Fruit fly (Drosophila melanogaster) whole organism, adult: ENCODE measurements around the gene CG8925.

Source experiments
- CG11617 ChIP-seq: fragments of 200-800 bp; sonication (Bioruptor generic); optimal IDR thresholded peaks from 2 replicates; lab custom pipeline; 2017; ENCODE audit warnings: mild to moderate bottlenecking, missing biosample characterization, missing genetic modification reagents, missing genetic modification characterization
- CG12768 ChIP-seq: fragments of 200-800 bp; sonication (Bioruptor generic); optimal IDR thresholded peaks from 2 replicates; lab custom pipeline; 2017; ENCODE audit warnings: missing biosample characterization, missing genetic modification characterization, mild to moderate bottlenecking, moderate library complexity, missing genetic modification reagents
- CG14711 ChIP-seq: fragments of 200-800 bp; sonication (Bioruptor generic); optimal IDR thresholded peaks from 2 replicates; lab custom pipeline; 2018; ENCODE audit warnings: missing biosample characterization, mild to moderate bottlenecking, missing genetic modification characterization, moderate library complexity
- CG33017 ChIP-seq: fragments of 200-800 bp; sonication (Bioruptor generic); optimal IDR thresholded peaks from 2 replicates; lab custom pipeline; 2018; ENCODE audit warnings: missing biosample characterization, mild to moderate bottlenecking, missing genetic modification characterization, moderate library complexity
- CG7045 ChIP-seq: fragments of 200-800 bp; sonication (Bioruptor generic); optimal IDR thresholded peaks from 2 replicates; lab custom pipeline; 2017; ENCODE audit warnings: missing biosample characterization, mild to moderate bottlenecking, missing genetic modification characterization
- Clk ChIP-seq: fragments of 200-800 bp; sonication (Bioruptor generic); optimal IDR thresholded peaks from 2 replicates; lab custom pipeline; 2017; ENCODE audit warnings: missing biosample characterization, missing genetic modification characterization
- Crg-1 ChIP-seq: fragments of 200-800 bp; sonication (Bioruptor generic); optimal IDR thresholded peaks from 2 replicates; lab custom pipeline; 2016; ENCODE audit warnings: missing biosample characterization, missing genetic modification characterization
- Mnt ChIP-seq: fragments of 200-800 bp; sonication (Bioruptor generic); optimal IDR thresholded peaks from 2 replicates; lab custom pipeline; 2016; ENCODE audit warnings: missing biosample characterization, mild to moderate bottlenecking, missing genetic modification characterization
- cnc ChIP-seq, 2 experiments: fragments of >200 bp; optimal IDR thresholded peaks; 2 replicates each; lab custom pipeline; 2017
- kay ChIP-seq: fragments of 200-800 bp; sonication (Bioruptor generic); peaks from one replicate; lab custom pipeline; 2016; ENCODE audit warnings: missing biosample characterization, missing genetic modification characterization, borderline replicate concordance
- pad ChIP-seq: fragments of 200-800 bp; sonication (Bioruptor generic); optimal IDR thresholded peaks from 3 replicates; lab custom pipeline; 2017; ENCODE audit warnings: missing biosample characterization, missing genetic modification characterization, mild to moderate bottlenecking, moderate library complexity, missing genetic modification reagents
- tj ChIP-seq: fragments of 200-800 bp; sonication (Bioruptor generic); optimal IDR thresholded peaks from 3 replicates; lab custom pipeline; 2017; ENCODE audit warnings: missing biosample characterization, mild to moderate bottlenecking, missing genetic modification characterization, moderate library complexity
- toe ChIP-seq: fragments of 200-800 bp; sonication (Bioruptor generic); optimal IDR thresholded peaks from 2 replicates; lab custom pipeline; 2016; ENCODE audit warnings: missing biosample characterization, missing genetic modification characterization

DNA sequence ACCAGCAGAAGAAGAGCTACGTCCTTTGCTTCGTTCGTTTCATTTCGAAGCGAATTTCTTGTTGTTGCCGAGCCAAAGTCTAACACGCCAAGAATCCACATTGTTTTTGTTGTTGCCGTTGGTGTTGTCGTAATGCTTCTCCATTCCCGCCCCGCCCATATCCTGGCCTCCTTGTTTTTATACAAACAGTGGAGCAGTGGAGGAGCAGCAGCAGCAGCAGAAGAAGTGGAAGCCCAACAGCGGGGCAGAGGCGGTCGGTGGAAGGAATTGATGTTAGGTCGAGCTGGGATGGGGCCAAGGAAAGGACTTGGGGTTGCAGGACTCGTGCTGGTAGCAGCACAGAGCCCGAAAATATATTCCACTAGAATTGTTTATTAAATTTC, 43.5 kb downstream of the CG8925 start:
- TF ChIP-seq CG14711 (no peak), kay (no peak), tj (GFP tag; lab: Kevin White, UChicago) (no peak), Mnt (no peak), Crg-1 (GFP tag; lab: Kevin White, UChicago) (no peak), toe (GFP tag; lab: Kevin White, UChicago) (no peak), CG7045 (no peak), cnc (optimal IDR thresholded peaks at IDR 0.05; lab: Kevin White, UChicago) (no peak), pad (GFP tag; lab: Kevin White, UChicago) (no peak), CG33017 (tag; lab: Kevin White, UChicago) (no peak), CG12768 (GFP tag; lab: Kevin White, UChicago) (no peak), CG11617 (GFP tag; lab: Kevin White, UChicago) (no peak), Clk (GFP tag; lab: Kevin White, UChicago) (no peak)
